Worm (Caenorhabditis elegans) whole organism, young adult: Measurements from ENCODE around the gene tba-9.

Experiments used
- snpc-4 ChIP-seq, 5 experiments: fragments of 150-350 bp in 1 of 5; sonication (generic microtip) in 4 of 5; optimal IDR thresholded peaks; 2 replicates each; lab custom pipeline; 2014 to 2018; ENCODE audit warnings: missing genetic modification characterization in 5 of 5, missing biosample characterization in 3 of 5, antibody characterized with exemption in 2 of 5, mild to moderate bottlenecking in 2 of 5, missing compliant biosample characterization in 2 of 5, missing genotype in 2 of 5, moderate library complexity in 2 of 5, missing genetic modification reagents in 1 of 5
- tlf-1 ChIP-seq: fragments of 200-800 bp; sonication (Bioruptor generic); optimal IDR thresholded peaks from 2 replicates; lab custom pipeline; 2018; ENCODE audit warnings: mild to moderate bottlenecking, missing genetic modification characterization, missing compliant biosample characterization

ce11 chrX:3223135-3223534, 29.5 kb upstream of the tba-9 start:
- TF ChIP-seq snpc-4 (GFP tag; optimal IDR thresholded peaks at IDR 0.05; lab: Kevin White, UChicago): no peak
- no peak for TF ChIP-seq snpc-4 (tag; optimal IDR thresholded peaks at IDR 0.05; lab: Kevin White, UChicago)
- TF ChIP-seq tlf-1 (GFP tag; lab: Kevin White, UChicago): no peak
